Fruit fly (Drosophila melanogaster) whole organism: ENCODE results near the gene Spn75F.

Experiments used
- CG8478 ChIP-seq: fragments of >200 bp; optimal IDR thresholded peaks from 2 replicates; lab custom pipeline; 2018; ENCODE audit warnings: inconsistent platforms
- Dll ChIP-seq: fragments of >200 bp; optimal IDR thresholded peaks from 2 replicates; lab custom pipeline; 2017
- EcR ChIP-seq, 2 experiments: fragments of >200 bp; optimal IDR thresholded peaks; 2 replicates each; lab custom pipeline; 2017; ENCODE audit warnings: missing biosample characterization in 2 of 2, missing genetic modification characterization in 2 of 2, missing genetic modification reagents in 2 of 2
- pan ChIP-seq: fragments of >200 bp; optimal IDR thresholded peaks from 2 replicates; lab custom pipeline; 2017
- psq ChIP-seq: fragments of >200 bp; optimal IDR thresholded peaks from 2 replicates; lab custom pipeline; 2017
- usp ChIP-seq: fragments of >200 bp; optimal IDR thresholded peaks from 2 replicates; lab custom pipeline; 2017; ENCODE audit warnings: missing biosample characterization, missing genetic modification characterization, mixed read lengths

Gene Spn75F

DNA sequence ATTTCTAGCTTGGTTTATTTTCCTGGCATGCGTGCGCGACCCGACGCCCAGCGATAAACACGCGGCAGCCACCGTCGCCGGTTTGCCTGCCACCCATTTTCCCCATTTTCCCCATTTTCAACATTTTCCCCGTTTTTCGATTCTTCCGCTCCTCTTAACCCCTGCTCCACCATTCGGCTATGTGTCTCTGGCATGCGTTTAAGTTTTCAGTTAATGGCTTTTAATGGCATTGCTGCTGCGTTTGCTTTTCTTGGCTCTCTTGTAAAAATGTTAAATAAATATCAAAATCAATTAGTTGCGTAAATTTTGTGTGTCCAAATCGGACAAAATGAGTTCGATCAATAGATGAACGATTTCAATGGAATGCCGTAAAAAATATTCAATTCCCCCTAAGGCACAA lies 25.6 kb upstream of the Spn75F start:
- no peak for TF ChIP-seq EcR (GFP tag; optimal IDR thresholded peaks at IDR 0.05; lab: Kevin White, UChicago)
- no peak for TF ChIP-seq usp (GFP tag; lab: Kevin White, UChicago)
- TF ChIP-seq psq (lab: Kevin White, UChicago) = no peak
- TF ChIP-seq Dll (lab: Kevin White, UChicago) = no peak
- no peak for TF ChIP-seq CG8478 (lab: Kevin White, UChicago)
- TF ChIP-seq pan (lab: Kevin White, UChicago) = no peak

- TF ChIP-seq usp (GFP tag; lab: Kevin White, UChicago) (no peak), Dll (lab: Kevin White, UChicago) (no peak)
Observed at dm6 chr3L:19151938-19152517, 22.6 kb upstream of the Spn75F start.

DNA sequence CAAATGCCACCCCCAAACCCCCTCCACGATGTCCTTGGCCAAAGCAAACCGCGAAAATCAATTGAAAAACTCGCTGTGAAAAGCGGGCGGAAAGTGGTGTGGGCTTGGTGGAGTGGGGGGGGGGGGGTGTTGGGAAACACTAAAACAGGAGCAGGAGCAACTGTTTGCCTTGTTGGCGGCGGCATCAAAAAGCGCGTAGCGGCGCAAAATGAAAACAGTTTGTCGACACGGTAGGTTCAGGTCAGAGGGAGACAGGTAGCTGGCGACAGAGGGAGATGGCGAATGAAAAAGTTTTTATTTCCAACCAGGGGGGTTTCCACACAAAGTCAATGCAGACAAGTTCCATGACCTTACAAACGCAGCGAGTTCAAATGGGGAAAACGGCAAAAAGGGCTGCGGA lies 21.5 kb upstream of the Spn75F start:
- TF ChIP-seq EcR (GFP tag; optimal IDR thresholded peaks at IDR 0.05; lab: Kevin White, UChicago) (peak in 1 of 2 experiments; percentile 54), CG8478 (lab: Kevin White, UChicago) (no peak)

DNA sequence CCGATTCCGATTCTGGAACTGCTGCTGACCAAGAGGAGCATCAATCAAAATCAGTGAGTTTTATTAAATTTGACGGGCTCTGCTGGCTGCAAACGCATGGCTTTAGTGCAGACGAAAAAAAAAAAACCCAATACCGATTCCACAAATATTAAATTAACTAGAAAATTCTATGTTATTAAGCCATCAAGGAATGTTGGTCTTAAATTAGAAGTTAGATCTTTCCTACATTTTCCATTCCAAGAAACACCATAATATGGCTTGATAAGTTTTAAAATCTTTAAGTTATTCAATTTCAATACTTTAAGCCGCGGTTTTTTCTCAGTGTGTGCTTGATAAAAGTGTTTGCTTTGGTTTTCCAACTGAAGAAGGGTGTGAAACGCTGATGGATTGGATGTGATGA lies 17.7 kb upstream of the Spn75F start:
- TF ChIP-seq pan (lab: Kevin White, UChicago) = no peak
- no peak for TF ChIP-seq EcR (GFP tag; optimal IDR thresholded peaks at IDR 0.05; lab: Kevin White, UChicago)
- TF ChIP-seq CG8478 (lab: Kevin White, UChicago) = no peak
- no peak for TF ChIP-seq Dll (lab: Kevin White, UChicago)
- no peak for TF ChIP-seq psq (lab: Kevin White, UChicago)
- TF ChIP-seq usp (GFP tag; lab: Kevin White, UChicago) = no peak

dm6 chr3L:19143940-19144571 lies 14.6 kb upstream of the Spn75F start:
- TF ChIP-seq EcR (GFP tag; optimal IDR thresholded peaks at IDR 0.05; lab: Kevin White, UChicago) (no peak), CG8478 (lab: Kevin White, UChicago) (no peak), Dll (lab: Kevin White, UChicago) (no peak), usp (GFP tag; lab: Kevin White, UChicago) (no peak), psq (lab: Kevin White, UChicago) (no peak), pan (lab: Kevin White, UChicago) (no peak)

DNA sequence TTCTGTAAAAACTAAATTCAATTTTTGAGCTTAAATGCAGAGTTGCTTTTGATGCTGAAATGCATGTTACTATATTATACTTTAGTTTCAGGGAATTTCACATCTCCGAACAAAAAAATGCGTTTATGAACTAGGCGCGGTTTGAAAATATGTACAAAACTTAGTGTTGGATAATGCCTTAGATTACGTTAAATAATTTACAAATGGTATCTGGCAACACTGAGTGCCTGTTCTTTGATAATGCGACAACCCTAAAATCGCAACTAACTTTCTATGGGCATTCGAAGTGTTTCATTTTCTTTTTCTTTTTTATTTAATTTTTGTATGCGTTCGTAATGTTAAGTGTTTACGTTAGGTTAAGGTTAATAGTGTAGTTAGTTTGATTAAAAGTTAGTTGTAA lies 13.1 kb upstream of the Spn75F start:
- TF ChIP-seq CG8478 (lab: Kevin White, UChicago) (no peak), psq (lab: Kevin White, UChicago) (no peak), usp (GFP tag; lab: Kevin White, UChicago) (no peak), EcR (GFP tag; optimal IDR thresholded peaks at IDR 0.05; lab: Kevin White, UChicago) (no peak), pan (lab: Kevin White, UChicago) (no peak), Dll (lab: Kevin White, UChicago) (no peak)

DNA sequence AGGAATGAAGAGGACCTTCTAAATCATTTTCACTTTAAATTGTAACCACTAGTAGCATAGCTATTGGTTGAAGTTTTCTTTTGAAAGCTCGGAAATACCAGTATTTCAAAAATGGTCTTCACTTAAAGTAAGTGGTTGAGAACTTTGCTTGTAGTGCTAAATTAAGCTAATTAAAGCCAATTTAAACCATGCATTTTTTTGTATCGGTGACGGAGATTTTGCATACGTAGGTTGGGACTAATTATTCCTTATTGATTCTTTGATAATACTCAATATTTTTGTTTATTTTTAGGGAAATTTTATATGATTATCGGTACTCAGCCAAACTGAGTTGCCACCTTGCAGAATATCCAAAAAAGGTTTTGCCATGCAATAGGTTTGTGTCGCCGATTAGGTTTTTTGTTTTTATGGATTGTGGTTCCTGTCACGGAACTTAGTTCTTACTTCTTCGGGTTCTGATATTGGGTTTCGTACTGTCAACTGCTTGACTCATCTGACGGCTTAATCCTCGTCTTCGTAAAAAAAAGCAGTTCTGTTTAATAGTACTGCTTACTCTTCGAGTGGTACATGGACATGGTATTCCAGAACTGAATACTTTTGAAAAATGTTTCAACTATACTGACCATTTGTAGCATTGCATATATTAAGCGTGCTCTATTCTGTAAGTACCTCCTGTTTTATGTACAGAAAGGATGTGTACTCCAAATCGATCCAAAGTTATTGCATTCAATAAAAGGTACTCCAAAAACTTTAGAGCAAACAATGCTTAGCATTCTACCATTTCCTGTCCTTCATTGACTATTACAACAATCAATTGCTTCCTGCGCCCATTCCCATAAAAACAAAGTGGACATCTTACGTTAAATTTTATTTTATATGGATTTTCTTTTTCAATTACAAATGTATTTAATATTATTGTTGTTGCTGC lies 10.9 kb upstream of the Spn75F start:
- TF ChIP-seq pan (lab: Kevin White, UChicago) (no peak), usp (GFP tag; lab: Kevin White, UChicago) (no peak), CG8478 (lab: Kevin White, UChicago) (no peak), Dll (lab: Kevin White, UChicago) (no peak), psq (lab: Kevin White, UChicago) (no peak), EcR (GFP tag; optimal IDR thresholded peaks at IDR 0.05; lab: Kevin White, UChicago) (no peak)

dm6 chr3L:19138925-19139503 lies 9.5 kb upstream of the Spn75F start, which contains the start of gene CG14082:
Gene CG14082, minus strand, starts transcription at chr3L:19138975.
- TF ChIP-seq usp (GFP tag; lab: Kevin White, UChicago) (no peak), CG8478 (lab: Kevin White, UChicago) (no peak), pan (lab: Kevin White, UChicago) (no peak), EcR (GFP tag; optimal IDR thresholded peaks at IDR 0.05; lab: Kevin White, UChicago) (no peak), psq (lab: Kevin White, UChicago) (no peak), Dll (lab: Kevin White, UChicago) (no peak)

DNA sequence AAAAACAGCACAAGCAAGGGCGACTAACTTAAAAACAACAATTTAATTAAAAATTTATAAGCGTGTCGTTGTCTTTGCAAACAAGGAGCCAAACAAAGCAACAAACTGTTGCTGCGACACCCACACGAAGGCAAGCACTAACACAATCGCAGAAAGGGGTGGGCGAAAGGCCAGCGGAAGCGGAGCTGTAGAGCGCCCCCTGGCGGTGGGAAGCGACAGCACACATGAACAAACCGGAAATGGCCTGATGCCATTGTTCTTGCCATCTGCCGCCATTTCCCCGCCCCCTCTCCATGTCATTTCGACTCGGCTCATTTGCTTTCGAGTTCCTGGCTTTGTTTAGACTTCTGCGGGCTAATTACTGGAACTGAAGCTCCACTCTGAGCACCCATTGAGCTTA lies 3.1 kb upstream of the Spn75F start:
- no peak for TF ChIP-seq EcR (GFP tag; optimal IDR thresholded peaks at IDR 0.05; lab: Kevin White, UChicago)
- TF ChIP-seq pan (lab: Kevin White, UChicago) = no peak
- no peak for TF ChIP-seq CG8478 (lab: Kevin White, UChicago)
- TF ChIP-seq psq (lab: Kevin White, UChicago) = no peak
- no peak for TF ChIP-seq usp (GFP tag; lab: Kevin White, UChicago)
- no peak for TF ChIP-seq Dll (lab: Kevin White, UChicago)

DNA sequence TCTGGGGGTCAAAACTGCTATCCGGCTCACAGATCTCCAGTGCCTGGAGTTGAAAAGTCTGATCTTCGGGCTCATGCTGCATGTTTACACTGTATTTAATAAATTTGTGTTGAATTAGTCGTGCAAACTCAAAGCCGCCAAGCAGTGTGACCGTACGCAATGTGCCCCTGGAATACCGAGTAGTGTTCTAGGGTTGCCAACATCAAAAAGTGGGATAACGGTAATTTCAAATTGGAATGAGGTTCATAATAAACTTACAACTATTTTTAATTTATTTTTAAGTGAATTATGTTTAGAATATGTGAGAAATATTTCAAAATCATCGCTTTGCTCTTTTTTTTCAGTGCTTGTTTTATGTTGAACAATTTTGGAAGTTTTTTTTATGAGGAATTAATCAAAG lies 29.3 kb downstream of the Spn75F start, which contains the start of gene Gem2:
Gem2 (minus strand) TSS at position 176 of the 400 bp plus-strand sequence.
- TF ChIP-seq psq (lab: Kevin White, UChicago) (no peak), usp (GFP tag; lab: Kevin White, UChicago) (no peak), CG8478 (lab: Kevin White, UChicago) (no peak), EcR (GFP tag; optimal IDR thresholded peaks at IDR 0.05; lab: Kevin White, UChicago) (no peak), pan (lab: Kevin White, UChicago) (no peak), Dll (lab: Kevin White, UChicago) (no peak)
